Worm (Caenorhabditis elegans) whole organism, L4 larva: Measurements from ENCODE around the gene sri-28.

Experiments
- ZK546.5 ChIP-seq, 2 experiments: sonication (generic microtip); optimal IDR thresholded peaks; 2 replicates each; lab custom pipeline; 2017; ENCODE audit warnings: missing biosample characterization in 2 of 2, missing genetic modification characterization in 2 of 2
- nhr-76 ChIP-seq: fragments of 150-350 bp; optimal IDR thresholded peaks from 2 replicates; lab custom pipeline; 2014; ENCODE audit warnings: missing biosample characterization, missing genetic modification characterization

DNA sequence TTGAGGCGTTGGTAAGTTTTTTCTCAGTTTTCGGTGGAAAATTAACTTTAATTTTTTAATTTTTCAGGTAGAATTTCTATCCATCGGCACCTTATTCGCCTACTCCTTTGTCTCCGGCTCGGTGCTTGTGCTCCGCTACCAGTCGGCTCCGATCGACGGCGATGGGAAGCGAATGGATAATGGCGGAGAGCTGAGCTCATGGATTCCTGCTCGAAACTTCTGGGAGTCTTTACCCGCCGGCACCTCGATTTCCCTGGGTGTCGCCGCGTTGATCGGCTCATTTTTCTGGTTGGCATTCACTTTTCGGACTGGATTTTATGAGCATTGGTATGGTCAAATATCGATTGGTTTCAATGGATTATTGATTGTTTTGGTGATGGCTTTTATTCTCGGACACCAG lies 13.6 kb upstream of the sri-28 start:
- TF ChIP-seq nhr-76 (tag; lab: Kevin White, UChicago) (no peak), ZK546.5 (tag; optimal IDR thresholded peaks at IDR 0.05; lab: Kevin White, UChicago) (no peak)
